Fruit fly (Drosophila melanogaster): Measurements from ENCODE around the gene CG11997.

dm6 chr3R:9168012-9168411, 9.3 kb upstream of the CG11997 start:
- TF ChIP-seq psq (optimal IDR thresholded peaks at IDR 0.05) (no peak), CG8478 (optimal IDR thresholded peaks at IDR 0.05) (no peak), pan (optimal IDR thresholded peaks at IDR 0.05) (no peak), Dll (optimal IDR thresholded peaks at IDR 0.05) (no peak), usp (GFP tag; optimal IDR thresholded peaks at IDR 0.05) (no peak)

Measured in whole organism.